Worm (Caenorhabditis elegans): ENCODE results near the gene C08E3.1.
A peak's percentile ranks its signal among the peaks of the same experiment; 100 is the strongest.

Gene C08E3.1

ce11 chrII:1606079-1606478 is 27.5 kb upstream of the C08E3.1 start, which contains the start of gene bath-33:
TSS of gene bath-33 (minus strand) at chrII:1606179.
- TF ChIP-seq ama-1 (optimal IDR thresholded peaks at IDR 0.05) (no peak), ceh-90 (tag; optimal IDR thresholded peaks at IDR 0.05) (no peak), nhr-12 (tag; optimal IDR thresholded peaks at IDR 0.05) (no peak), lin-14 (GFP tag; optimal IDR thresholded peaks at IDR 0.05) (no peak), grh-1 (GFP tag; IDR thresholded peaks at IDR 0.05) (no peak), fkh-10 (GFP tag; optimal IDR thresholded peaks at IDR 0.05) (no peak), C04F5.9 (tag; optimal IDR thresholded peaks at IDR 0.05) (no peak), unc-130 (tag; optimal IDR thresholded peaks at IDR 0.05) (no peak), swsn-7 (tag; optimal IDR thresholded peaks at IDR 0.05) (no peak)

ce11 chrII:1607575-1607974 is 26.0 kb upstream of the C08E3.1 start:
- TF ChIP-seq elt-2 (tag; optimal IDR thresholded peaks at IDR 0.05) (peak; percentile 64), Y116A8C.19 (tag; optimal IDR thresholded peaks at IDR 0.05; ENCODE audit: borderline replicate concordance) (no peak)

- TF ChIP-seq lsy-2 (tag; optimal IDR thresholded peaks at IDR 0.05), result no peak
- peak; percentile 82 for TF ChIP-seq elt-2 (tag; optimal IDR thresholded peaks at IDR 0.05)
- TF ChIP-seq tlp-1 (tag; optimal IDR thresholded peaks at IDR 0.05), result peak; percentile 4
- peak in 1 of 2 experiments; percentile 33 for TF ChIP-seq lin-35 (GFP tag; optimal IDR thresholded peaks at IDR 0.05)
Measured at ce11 chrII:1608915-1609314, 24.7 kb upstream of the C08E3.1 start.

- no peak for TF ChIP-seq ceh-88 (GFP tag; IDR thresholded peaks at IDR 0.05)
- TF ChIP-seq sptf-1 (tag; optimal IDR thresholded peaks at IDR 0.05), result no peak
- no peak for TF ChIP-seq pax-3 (tag; optimal IDR thresholded peaks at IDR 0.05)
- no peak for TF ChIP-seq unc-98 (GFP tag; IDR thresholded peaks at IDR 0.05)
- TF ChIP-seq ztf-11 (tag; optimal IDR thresholded peaks at IDR 0.05), result no peak
- TF ChIP-seq efl-1 (optimal IDR thresholded peaks at IDR 0.05), result no peak
- TF ChIP-seq efl-1 (GFP tag; optimal IDR thresholded peaks at IDR 0.05 in 1 of 2), result no peak
- TF ChIP-seq lir-3 (tag; optimal IDR thresholded peaks at IDR 0.05; ENCODE audit: poor library complexity), result no peak
- TF ChIP-seq skn-1 (tag; optimal IDR thresholded peaks at IDR 0.05), result no peak
- TF ChIP-seq fkh-4 (tag; optimal IDR thresholded peaks at IDR 0.05; ENCODE audit: borderline replicate concordance), result no peak
Measured at ce11 chrII:1610630-1611029, 23.0 kb upstream of the C08E3.1 start, which contains the start of gene fbxa-163. TSS of gene fbxa-163 (minus strand) at chrII:1610730.

- TF ChIP-seq xbp-1 (tag; optimal IDR thresholded peaks at IDR 0.05), result no peak
- no peak for TF ChIP-seq nhr-84 (tag; optimal IDR thresholded peaks at IDR 0.05)
- no peak for TF ChIP-seq hlh-4 (tag; optimal IDR thresholded peaks at IDR 0.05)
- TF ChIP-seq nhr-71 (tag; optimal IDR thresholded peaks at IDR 0.05), result no peak
- TF ChIP-seq ztf-4 (tag; optimal IDR thresholded peaks at IDR 0.05), result no peak
- TF ChIP-seq C16A3.4 (tag; optimal IDR thresholded peaks at IDR 0.05), result no peak
- no peak for TF ChIP-seq ceh-63 (GFP tag; optimal IDR thresholded peaks at IDR 0.05)
- TF ChIP-seq fkh-10 (GFP tag; optimal IDR thresholded peaks at IDR 0.05), result no peak
- TF ChIP-seq nhr-237 (tag; optimal IDR thresholded peaks at IDR 0.05), result no peak
- TF ChIP-seq skn-1 (tag; optimal IDR thresholded peaks at IDR 0.05), result no peak
- TF ChIP-seq tbx-2 (tag; optimal IDR thresholded peaks at IDR 0.05), result no peak
- no peak for TF ChIP-seq ceh-8 (GFP tag; optimal IDR thresholded peaks at IDR 0.05)
- no peak for TF ChIP-seq aly-2 (tag; optimal IDR thresholded peaks at IDR 0.05)
- TF ChIP-seq hpl-2 (GFP tag; optimal IDR thresholded peaks at IDR 0.05), result no peak
- no peak for TF ChIP-seq nhr-77 (tag; optimal IDR thresholded peaks at IDR 0.05)
- no peak for TF ChIP-seq lsy-2 (tag; optimal IDR thresholded peaks at IDR 0.05)
- TF ChIP-seq egl-13 (tag; optimal IDR thresholded peaks at IDR 0.05), result no peak
- no peak for TF ChIP-seq sox-4 (tag; optimal IDR thresholded peaks at IDR 0.05)
- TF ChIP-seq mdl-1 (tag; optimal IDR thresholded peaks at IDR 0.05), result no peak
Measured at ce11 chrII:1613972-1614371, 19.6 kb upstream of the C08E3.1 start, which contains the start of gene fbxa-164. TSS of gene fbxa-164 (minus strand) at chrII:1614072.
